Fruit fly (Drosophila melanogaster): ENCODE results near the gene CG15882.

DNA sequence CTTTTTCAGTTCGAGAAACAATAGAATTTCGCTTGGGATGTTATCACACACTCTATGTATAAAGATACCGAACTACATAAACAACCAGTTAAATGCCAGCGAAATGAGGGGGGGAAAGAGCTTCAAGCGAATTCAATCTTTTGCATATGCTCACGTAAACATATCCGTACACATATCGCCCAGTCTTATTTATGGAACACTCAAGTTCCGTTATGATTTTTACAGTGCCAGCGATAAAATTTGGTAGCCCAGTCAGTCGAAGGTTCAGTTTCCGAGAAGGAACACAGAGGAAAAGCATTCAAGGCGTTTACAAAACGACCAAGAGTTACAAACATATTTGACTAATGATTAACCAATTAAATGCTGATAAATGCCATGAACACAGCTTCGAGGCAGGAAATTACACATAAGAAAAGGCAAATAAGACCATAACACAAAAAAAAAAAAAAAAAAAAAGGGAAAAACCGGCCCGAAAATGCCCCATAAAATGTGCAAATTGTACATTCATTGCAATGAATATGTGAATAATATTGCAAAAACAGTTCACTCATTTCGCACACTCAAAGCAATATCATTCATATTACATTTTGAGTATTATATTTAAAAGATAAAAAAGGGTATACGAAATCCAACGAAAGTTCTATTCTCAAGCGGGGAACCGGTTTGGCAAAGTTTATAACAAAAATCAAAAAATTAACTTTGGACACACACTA, 24.8 kb upstream of the CG15882 start:
- TF ChIP-seq psq (GFP tag; optimal IDR thresholded peaks at IDR 0.05) = peak; percentile 16
- no peak for TF ChIP-seq Rel (GFP tag; optimal IDR thresholded peaks at IDR 0.05)
- TF ChIP-seq Rel (tag; optimal IDR thresholded peaks at IDR 0.05) = peak; percentile 24
- no peak for TF ChIP-seq sage (GFP tag; optimal IDR thresholded peaks at IDR 0.05)

Data from whole organism, wandering third instar larva.